Worm (Caenorhabditis elegans): ENCODE measurements around the gene srg-40.

- TF ChIP-seq ama-1 (optimal IDR thresholded peaks at IDR 0.05) (no peak), ceh-9 (tag; optimal IDR thresholded peaks at IDR 0.05) (no peak), egl-27 (tag; optimal IDR thresholded peaks at IDR 0.05) (no peak), aly-2 (tag; optimal IDR thresholded peaks at IDR 0.05) (no peak), pha-4 (tag; optimal IDR thresholded peaks at IDR 0.05) (no peak)
Observed at ce11 chrV:11155553-11155952, 8.8 kb downstream of the srg-40 start, which contains the start of gene srg-38.
